Fruit fly (Drosophila melanogaster) whole organism, embryonic: ENCODE measurements around the gene Kdm3.
A peak's percentile ranks its signal among the peaks of the same experiment; 100 is the strongest.

ENCODE experiments used
- Abd-B ChIP-seq: fragments of 200-800 bp; sonication (Bioruptor generic); optimal IDR thresholded peaks from 2 replicates; lab custom pipeline; 2018; ENCODE audit warnings: missing biosample characterization, mild to moderate bottlenecking, missing genetic modification characterization, moderate library complexity
- Adf1 ChIP-seq: fragments of 200-800 bp; sonication (Bioruptor generic); IDR thresholded peaks from 2 replicates; pipeline ENCODE4 v1.3.6; 2022; ENCODE audit warnings: missing biosample characterization, missing genetic modification characterization
- B-H1 ChIP-seq: fragments of 200-800 bp; sonication (Bioruptor generic); IDR thresholded peaks from 3 replicates; pipeline ENCODE4 v1.3.6; 2022; ENCODE audit warnings: missing biosample characterization, missing genetic modification characterization
- CG12071 ChIP-seq: fragments of 200-800 bp; sonication (Bioruptor generic); optimal IDR thresholded peaks from 3 replicates; lab custom pipeline; 2018; ENCODE audit warnings: missing biosample characterization, mild to moderate bottlenecking, missing genetic modification characterization
- CG13894 ChIP-seq: fragments of 200-800 bp; sonication (Bioruptor generic); optimal IDR thresholded peaks from 3 replicates; lab custom pipeline; 2018; ENCODE audit warnings: missing biosample characterization, mild to moderate bottlenecking, missing genetic modification characterization, moderate library complexity
- CG14860 ChIP-seq: fragments of 200-800 bp; sonication (Bioruptor generic); IDR thresholded peaks from 3 replicates; pipeline ENCODE4 v1.3.6; 2022; ENCODE audit warnings: missing biosample characterization, missing genetic modification characterization; ENCODE audit not compliant: partially characterized antibody
- CG14965 ChIP-seq: fragments of 200-800 bp; sonication (Bioruptor generic); optimal IDR thresholded peaks from 2 replicates; lab custom pipeline; 2016; ENCODE audit warnings: missing biosample characterization, missing genetic modification characterization, borderline replicate concordance
- CG17186 ChIP-seq: fragments of 200-800 bp; sonication (Bioruptor generic); optimal IDR thresholded peaks from 3 replicates; lab custom pipeline; 2017; ENCODE audit warnings: missing biosample characterization, missing genetic modification reagents, missing genetic modification characterization
- CG17568 ChIP-seq: fragments of 200-800 bp; sonication (Bioruptor generic); optimal IDR thresholded peaks from 2 replicates; lab custom pipeline; 2018; ENCODE audit warnings: missing biosample characterization, mild to moderate bottlenecking, missing genetic modification characterization, moderate library complexity
- CG17829 ChIP-seq: fragments of 200-800 bp; optimal IDR thresholded peaks from 2 replicates; lab custom pipeline; 2019; ENCODE audit warnings: missing biosample characterization, mild to moderate bottlenecking, missing genetic modification characterization, moderate library complexity
- CG1792 ChIP-seq: fragments of 200-800 bp; sonication (Bioruptor generic); optimal IDR thresholded peaks from 2 replicates; lab custom pipeline; 2016; ENCODE audit warnings: missing biosample characterization, missing genetic modification characterization
- CG2712 ChIP-seq: fragments of 200-800 bp; optimal IDR thresholded peaks from 3 replicates; lab custom pipeline; 2019; ENCODE audit warnings: missing biosample characterization, mild to moderate bottlenecking, missing genetic modification characterization, moderate library complexity
- CG31365 ChIP-seq: fragments of 200-800 bp; sonication (Bioruptor generic); optimal IDR thresholded peaks from 2 replicates; lab custom pipeline; 2018; ENCODE audit warnings: missing biosample characterization, mild to moderate bottlenecking, missing genetic modification characterization
- CG42726 ChIP-seq: fragments of 200-800 bp; sonication (Bioruptor generic); IDR thresholded peaks from 2 replicates; pipeline ENCODE4 v1.3.6; 2022; ENCODE audit warnings: missing biosample characterization, missing genetic modification characterization; ENCODE audit not compliant: partially characterized antibody
- CG5180 ChIP-seq: fragments of 200-800 bp; sonication (Bioruptor generic); optimal IDR thresholded peaks from 3 replicates; lab custom pipeline; 2017; ENCODE audit warnings: missing biosample characterization, missing genetic modification characterization, mild to moderate bottlenecking, moderate library complexity, missing genetic modification reagents
- CG8944 ChIP-seq: fragments of 200-800 bp; sonication (Bioruptor generic); optimal IDR thresholded peaks from 3 replicates; lab custom pipeline; 2016; ENCODE audit warnings: missing biosample characterization, missing genetic modification characterization
- CG9437 ChIP-seq: fragments of 200-800 bp; sonication (Bioruptor generic); optimal IDR thresholded peaks from 2 replicates; lab custom pipeline; 2018; ENCODE audit warnings: missing biosample characterization, mild to moderate bottlenecking, missing genetic modification characterization
- CG9932 ChIP-seq: fragments of 200-800 bp; sonication (Bioruptor generic); IDR thresholded peaks from 2 replicates; pipeline ENCODE4 v1.3.6; 2022; ENCODE audit warnings: missing biosample characterization, missing genetic modification characterization
- Dref ChIP-seq: fragments of 200-800 bp; sonication (Bioruptor generic); IDR thresholded peaks from 2 replicates; pipeline ENCODE4 v1.3.6; 2022; ENCODE audit warnings: missing biosample characterization, missing genetic modification characterization
- ERR ChIP-seq: fragments of 200-800 bp; sonication (Bioruptor generic); optimal IDR thresholded peaks from 2 replicates; lab custom pipeline; 2016; ENCODE audit warnings: missing biosample characterization, missing genetic modification characterization
- Fer1 ChIP-seq: fragments of 200-800 bp; sonication (Bioruptor generic); optimal IDR thresholded peaks from 2 replicates; lab custom pipeline; 2017; ENCODE audit warnings: missing biosample characterization, mild to moderate bottlenecking, missing genetic modification characterization
- Fer3 ChIP-seq: fragments of 200-800 bp; sonication (Bioruptor generic); optimal IDR thresholded peaks from 2 replicates; lab custom pipeline; 2018; ENCODE audit warnings: missing biosample characterization, mild to moderate bottlenecking, missing genetic modification characterization, moderate library complexity
- H2.0 ChIP-seq: fragments of 200-800 bp; sonication (Bioruptor generic); IDR thresholded peaks from 2 replicates; pipeline ENCODE4 v1.3.6; 2022; ENCODE audit warnings: missing biosample characterization, missing genetic modification characterization
- Jarid2 ChIP-seq: fragments of 200-800 bp; sonication (Bioruptor generic); optimal IDR thresholded peaks from 3 replicates; lab custom pipeline; 2017; ENCODE audit warnings: mild to moderate bottlenecking, missing biosample characterization, missing genetic modification reagents, missing genetic modification characterization
- Med ChIP-seq: fragments of 200-800 bp; sonication (Bioruptor generic); peaks from one replicate; lab custom pipeline; 2016; ENCODE audit warnings: missing biosample characterization, missing genetic modification characterization, mild to moderate bottlenecking, inconsistent platforms, moderate library complexity
- Nf-YC ChIP-seq: fragments of 200-800 bp; optimal IDR thresholded peaks from 3 replicates; lab custom pipeline; 2019; ENCODE audit warnings: missing biosample characterization, mild to moderate bottlenecking, missing genetic modification characterization, moderate library complexity
- Poxn ChIP-seq: fragments of 200-800 bp; sonication (Bioruptor generic); IDR thresholded peaks from 2 replicates; pipeline ENCODE4 v1.3.6; 2022; ENCODE audit warnings: missing biosample characterization, missing genetic modification characterization
- btn ChIP-seq: fragments of 200-800 bp; sonication (Bioruptor generic); optimal IDR thresholded peaks from 2 replicates; lab custom pipeline; 2016; ENCODE audit warnings: missing biosample characterization, missing genetic modification characterization
- chinmo ChIP-seq: fragments of 200-800 bp; sonication (Bioruptor generic); IDR thresholded peaks from 4 replicates; pipeline ENCODE4 v1.3.6; 2022; ENCODE audit warnings: missing biosample characterization, missing genetic modification characterization; ENCODE audit not compliant: partially characterized antibody
- crc ChIP-seq: fragments of 200-800 bp; sonication (Bioruptor generic); optimal IDR thresholded peaks from 2 replicates; lab custom pipeline; 2016; ENCODE audit warnings: missing biosample characterization, missing genetic modification characterization
- disco-r ChIP-seq: fragments of 200-800 bp; sonication (Bioruptor generic); optimal IDR thresholded peaks from 2 replicates; lab custom pipeline; 2016; ENCODE audit warnings: missing biosample characterization, missing genetic modification characterization
- gcm ChIP-seq: fragments of 200-800 bp; sonication (Bioruptor generic); optimal IDR thresholded peaks from 2 replicates; lab custom pipeline; 2019; ENCODE audit warnings: missing biosample characterization, mild to moderate bottlenecking, missing genetic modification characterization, moderate library complexity
- klu ChIP-seq: fragments of 200-800 bp; sonication (Bioruptor generic); IDR thresholded peaks from 2 replicates; pipeline ENCODE4 v1.3.6; 2022; ENCODE audit warnings: missing biosample characterization, missing genetic modification characterization
- kni ChIP-seq: fragments of 200-800 bp; sonication (Bioruptor generic); optimal IDR thresholded peaks from 3 replicates; lab custom pipeline; 2017; ENCODE audit warnings: mild to moderate bottlenecking, missing biosample characterization, missing genetic modification reagents, missing genetic modification characterization
- mirr ChIP-seq: fragments of 200-800 bp; sonication (Bioruptor generic); optimal IDR thresholded peaks from 3 replicates; lab custom pipeline; 2018; ENCODE audit warnings: missing biosample characterization, mild to moderate bottlenecking, missing genetic modification characterization
- p53 ChIP-seq: fragments of 200-800 bp; sonication (Bioruptor generic); optimal IDR thresholded peaks from 2 replicates; lab custom pipeline; 2016; ENCODE audit warnings: missing biosample characterization, missing genetic modification characterization
- pita ChIP-seq: fragments of 200-800 bp; sonication (Bioruptor generic); optimal IDR thresholded peaks from 2 replicates; lab custom pipeline; 2017; ENCODE audit warnings: missing biosample characterization, mild to moderate bottlenecking, missing genetic modification characterization
- prd ChIP-seq, 3 experiments: fragments of >200 bp in 2 of 3; fragments of 200-800 bp in 1 of 3; sonication (Bioruptor generic) in 1 of 3; optimal IDR thresholded peaks in 2 of 3; IDR thresholded peaks in 1 of 3; 2 replicates in 2 of 3; 3 replicates in 1 of 3; pipeline versions ENCODE4 v1.3.6 to Lab custom; 2017 to 2022; ENCODE audit warnings: missing biosample characterization in 1 of 3, missing genetic modification characterization in 1 of 3
- pum ChIP-seq: fragments of 200-800 bp; sonication (Bioruptor generic); optimal IDR thresholded peaks from 2 replicates; lab custom pipeline; 2016; ENCODE audit warnings: missing biosample characterization, missing genetic modification characterization
- pzg ChIP-seq: fragments of 200-800 bp; sonication (Bioruptor generic); optimal IDR thresholded peaks from 3 replicates; lab custom pipeline; 2018; ENCODE audit warnings: missing biosample characterization, mild to moderate bottlenecking, missing genetic modification characterization, moderate library complexity
- repo ChIP-seq: fragments of 200-800 bp; sonication (Bioruptor generic); optimal IDR thresholded peaks from 2 replicates; lab custom pipeline; 2016; ENCODE audit warnings: missing biosample characterization, missing genetic modification characterization
- sd ChIP-seq: fragments of 200-800 bp; sonication (Bioruptor generic); optimal IDR thresholded peaks from 3 replicates; lab custom pipeline; 2018; ENCODE audit warnings: missing biosample characterization, mild to moderate bottlenecking, missing genetic modification characterization, moderate library complexity
- sug ChIP-seq: fragments of 200-800 bp; optimal IDR thresholded peaks from 2 replicates; lab custom pipeline; 2019; ENCODE audit warnings: missing biosample characterization, mild to moderate bottlenecking, missing genetic modification characterization, moderate library complexity
- vfl ChIP-seq: fragments of 200-800 bp; sonication (Bioruptor generic); optimal IDR thresholded peaks from 2 replicates; lab custom pipeline; 2016; ENCODE audit warnings: missing biosample characterization, missing genetic modification characterization
- zen2 ChIP-seq: fragments of 200-800 bp; sonication (Bioruptor generic); IDR thresholded peaks from 3 replicates; pipeline ENCODE4 v1.3.6; 2022; ENCODE audit warnings: missing biosample characterization, missing genetic modification characterization; ENCODE audit not compliant: partially characterized antibody

The Kdm3 gene

DNA sequence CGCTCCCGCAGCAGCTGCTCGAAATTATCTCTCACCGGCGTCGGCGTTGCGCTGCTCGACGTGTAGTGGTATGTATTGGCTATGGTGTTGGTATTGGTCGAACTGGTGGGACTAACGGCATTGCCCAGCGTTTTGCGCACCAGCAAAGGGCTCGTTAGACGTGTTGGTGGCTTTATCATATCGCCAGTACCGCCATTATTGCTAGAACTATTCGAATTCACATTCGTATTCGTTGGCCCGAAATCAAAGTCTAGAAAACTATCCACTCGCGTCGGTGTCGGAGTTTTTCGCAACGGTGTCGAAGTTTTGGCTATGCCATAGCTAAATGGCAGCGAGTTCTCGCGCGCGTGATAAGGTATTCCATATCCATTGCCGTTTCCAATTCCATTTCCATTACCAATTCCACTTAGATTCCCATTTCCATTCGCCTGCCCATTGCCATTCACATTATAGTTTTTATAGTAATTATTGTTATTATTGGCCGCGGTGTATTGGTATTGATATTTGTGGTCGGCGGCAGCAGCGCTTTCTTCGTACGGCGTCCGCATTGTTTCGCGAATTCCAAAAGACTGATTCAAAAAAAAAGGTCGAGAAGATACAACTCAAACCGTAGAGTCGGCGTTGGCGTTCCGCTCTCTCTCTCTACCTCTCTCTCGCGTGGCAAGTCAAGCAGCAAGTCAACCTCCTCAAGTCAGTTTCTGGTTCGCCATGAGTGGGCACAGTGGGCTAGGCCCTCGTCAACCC is 16.8 kb downstream of the Kdm3 start, which contains the start of gene by (continued):
- peak; percentile 52 for TF ChIP-seq sug (tag; lab: Kevin White, UChicago)
- peak; percentile 16 for TF ChIP-seq mirr (GFP tag; lab: Kevin White, UChicago)
- TF ChIP-seq CG13894 (tag; lab: Kevin White, UChicago): peak; percentile 19
- no peak for TF ChIP-seq p53 (GFP tag; lab: Kevin White, UChicago)
- TF ChIP-seq Jarid2 (GFP tag; lab: Kevin White, UChicago): peak; percentile 71
- TF ChIP-seq Adf1: peak; percentile 38; the same call in 1 of the 2 replicates
- TF ChIP-seq H2.0 (GFP tag; lab: Robert Waterston, UW): no peak
- no peak for TF ChIP-seq btn (GFP tag; lab: Kevin White, UChicago)
- TF ChIP-seq sd (tag; lab: Kevin White, UChicago): peak; percentile 83
- TF ChIP-seq chinmo (GFP tag; lab: Robert Waterston, UW): peak; percentile 83; the same call in 3 of the 4 replicates
- TF ChIP-seq pita: no peak
- no peak for TF ChIP-seq CG17568 (GFP tag; lab: Kevin White, UChicago)
- no peak for TF ChIP-seq CG2712 (tag; lab: Kevin White, UChicago)
- no peak for TF ChIP-seq CG9932 (GFP tag; lab: Robert Waterston, UW)
- no peak for TF ChIP-seq vfl (GFP tag; lab: Kevin White, UChicago)
- no peak for TF ChIP-seq CG14860 (GFP tag; lab: Robert Waterston, UW)
- TF ChIP-seq disco-r (GFP tag; lab: Kevin White, UChicago): no peak
- TF ChIP-seq zen2: peak; percentile 49; the same call in 1 of the 3 replicates

DNA sequence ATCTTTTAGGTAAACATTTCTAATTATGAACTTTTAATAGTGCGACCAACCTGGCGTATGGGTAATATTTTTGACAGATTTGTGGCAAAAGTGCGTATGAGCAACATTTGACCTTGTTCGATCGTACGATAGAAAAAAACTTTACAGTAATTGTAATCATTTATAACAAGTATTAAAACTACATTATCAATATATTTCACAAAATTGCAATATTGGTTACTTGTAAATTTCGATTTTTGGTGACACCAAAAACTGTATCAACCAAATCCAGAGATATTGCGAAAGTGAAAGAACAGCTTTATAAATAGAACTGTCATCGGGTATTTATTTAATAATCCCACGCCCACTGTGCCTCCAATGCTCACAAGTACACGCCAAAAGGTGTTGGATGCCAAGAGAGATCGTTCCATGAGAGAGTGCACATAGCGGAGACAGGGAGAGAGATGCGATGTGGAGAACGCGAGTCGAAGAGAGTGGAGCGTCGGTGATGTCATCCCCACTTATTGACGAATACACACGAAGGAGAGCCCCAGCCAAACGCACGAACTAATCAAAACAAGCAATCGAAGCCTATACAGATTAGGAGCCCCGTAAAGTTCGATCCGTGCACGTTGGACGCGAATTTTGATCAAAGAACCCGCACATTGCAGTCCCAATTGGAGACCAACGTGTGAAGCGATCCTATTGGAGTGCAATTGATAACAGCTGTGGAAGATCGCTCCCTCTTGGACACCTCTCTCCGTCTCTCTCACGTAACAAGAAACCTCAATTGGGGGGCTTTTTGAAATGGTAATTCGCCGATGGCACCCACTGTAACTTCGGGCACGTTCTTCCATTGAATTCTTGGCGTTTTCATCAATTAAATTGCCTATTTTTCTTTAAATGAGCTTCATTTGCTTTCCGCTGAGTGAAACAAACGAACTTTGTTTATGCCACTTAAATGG is 17.6 kb downstream of the Kdm3 start:
- peak; percentile 94 for TF ChIP-seq Abd-B (GFP tag; lab: Kevin White, UChicago)
- TF ChIP-seq CG12071 (GFP tag; lab: Kevin White, UChicago): peak; percentile 92
- TF ChIP-seq kni (GFP tag; lab: Kevin White, UChicago): peak; percentile 88
- TF ChIP-seq gcm: peak; percentile 95
- TF ChIP-seq CG17186: peak; percentile 79
- TF ChIP-seq repo: peak; percentile 82
- peak; percentile 75 for TF ChIP-seq Poxn (GFP tag; lab: Robert Waterston, UW)
- TF ChIP-seq CG1792 (GFP tag; lab: Kevin White, UChicago): peak; percentile 86
- TF ChIP-seq crc (GFP tag; lab: Kevin White, UChicago): peak; percentile 86
- no peak for TF ChIP-seq prd (optimal IDR thresholded peaks at IDR 0.05; lab: Kevin White, UChicago)
- peak; percentile 90 for TF ChIP-seq prd (GFP tag; IDR thresholded peaks at IDR 0.05; lab: Robert Waterston, UW)
- TF ChIP-seq CG17829: peak; percentile 96
- TF ChIP-seq klu (GFP tag; lab: Robert Waterston, UW): peak; percentile 92
- TF ChIP-seq pzg: peak; percentile 17
- peak; percentile 97 for TF ChIP-seq Fer1 (GFP tag; lab: Kevin White, UChicago)
- TF ChIP-seq CG42726 (GFP tag; lab: Robert Waterston, UW): 0 out of 2 replicates have a peak, but pooled peaks have one; percentile 1
- peak; percentile 97 for TF ChIP-seq Med (GFP tag; lab: Kevin White, UChicago)
- TF ChIP-seq CG8944: peak; percentile 82
- TF ChIP-seq Fer3 (tag; lab: Kevin White, UChicago): peak; percentile 89
- TF ChIP-seq Nf-YC (tag; lab: Kevin White, UChicago): peak; percentile 92
- no peak for TF ChIP-seq CG14965 (GFP tag; lab: Kevin White, UChicago)
- peak; percentile 79 for TF ChIP-seq B-H1 (GFP tag; lab: Robert Waterston, UW)
- peak; percentile 91 for TF ChIP-seq pum
- no peak for TF ChIP-seq Dref
- peak; percentile 74 for TF ChIP-seq CG31365
- TF ChIP-seq ERR: peak; percentile 86
- TF ChIP-seq CG9437: peak; percentile 95
- peak; percentile 84 for TF ChIP-seq CG5180 (GFP tag; lab: Kevin White, UChicago)
